Worm (Caenorhabditis elegans): Measurements from ENCODE around the gene H01G02.4.

H01G02.4 gene

DNA sequence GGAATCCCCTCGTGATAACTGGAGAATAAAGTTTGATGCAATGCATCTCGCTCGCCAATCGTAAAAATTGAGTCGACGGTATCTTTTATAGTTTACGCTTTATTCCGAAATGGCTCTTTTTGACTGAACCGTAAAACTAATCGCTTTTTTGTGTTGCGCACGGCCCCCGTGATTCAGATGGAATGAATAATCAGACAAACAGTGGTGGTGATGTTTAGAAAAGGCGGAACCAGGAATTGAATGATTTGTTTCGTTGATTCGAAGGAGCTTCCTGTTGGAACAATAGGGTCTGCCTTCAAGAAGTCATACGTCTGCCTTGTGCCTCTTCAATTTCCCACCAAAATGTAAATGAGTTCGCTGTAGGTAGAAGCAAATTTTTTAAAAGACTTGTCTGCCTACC is 48.6 kb downstream of the H01G02.4 start, which contains the start of gene scl-18:
Gene scl-18 (minus strand): TSS at position 101 of the 400 bp plus-strand sequence.
- no peak for TF ChIP-seq daf-12 (tag; optimal IDR thresholded peaks at IDR 0.05)
- TF ChIP-seq elt-2 (tag; optimal IDR thresholded peaks at IDR 0.05), result no peak
- TF ChIP-seq mml-1 (tag; optimal IDR thresholded peaks at IDR 0.05), result no peak
- TF ChIP-seq nhr-237 (tag; optimal IDR thresholded peaks at IDR 0.05), result no peak
- no peak for TF ChIP-seq skn-1 (tag; optimal IDR thresholded peaks at IDR 0.05)
- no peak for TF ChIP-seq mdl-1 (tag; optimal IDR thresholded peaks at IDR 0.05)
- no peak for TF ChIP-seq unc-62 (GFP tag; optimal IDR thresholded peaks at IDR 0.05)
- no peak for TF ChIP-seq pqm-1 (tag; optimal IDR thresholded peaks at IDR 0.05)
- no peak for TF ChIP-seq lin-39 (tag; optimal IDR thresholded peaks at IDR 0.05)
- no peak for TF ChIP-seq ztf-11 (tag; optimal IDR thresholded peaks at IDR 0.05)
- TF ChIP-seq nhr-67 (tag; optimal IDR thresholded peaks at IDR 0.05), result no peak
- TF ChIP-seq nhr-76 (tag; optimal IDR thresholded peaks at IDR 0.05), result no peak
- TF ChIP-seq tbx-2 (tag; optimal IDR thresholded peaks at IDR 0.05), result no peak
- TF ChIP-seq nhr-12 (tag; optimal IDR thresholded peaks at IDR 0.05), result no peak
- TF ChIP-seq fkh-10 (GFP tag; optimal IDR thresholded peaks at IDR 0.05), result no peak
- TF ChIP-seq pha-4 (tag; optimal IDR thresholded peaks at IDR 0.05), result no peak
- no peak for TF ChIP-seq R02D3.7 (tag; optimal IDR thresholded peaks at IDR 0.05)
- TF ChIP-seq lin-15B (tag; optimal IDR thresholded peaks at IDR 0.05), result no peak
- TF ChIP-seq ama-1 (optimal IDR thresholded peaks at IDR 0.05), result no peak
- no peak for TF ChIP-seq ceh-16 (tag; optimal IDR thresholded peaks at IDR 0.05)
